Fruit fly (Drosophila melanogaster) whole organism, prepupa: ENCODE data around the gene CG31465.

Source experiments
- Blimp-1 ChIP-seq: fragments of 200-800 bp; sonication (Bioruptor generic); optimal IDR thresholded peaks from 3 replicates; lab custom pipeline; 2017; ENCODE audit warnings: missing biosample characterization, missing genetic modification characterization, mild to moderate bottlenecking, moderate library complexity, missing genetic modification reagents
- CG10631 ChIP-seq: fragments of 200-800 bp; sonication (Bioruptor generic); optimal IDR thresholded peaks from 2 replicates; lab custom pipeline; 2016; ENCODE audit warnings: missing biosample characterization, missing genetic modification characterization
- CG11294 ChIP-seq: fragments of 200-800 bp; sonication (Bioruptor generic); IDR thresholded peaks from 2 replicates; pipeline ENCODE4 v1.3.6; 2022; ENCODE audit warnings: missing biosample characterization, missing genetic modification characterization
- CG11762 ChIP-seq: fragments of 200-800 bp; sonication (Bioruptor generic); optimal IDR thresholded peaks from 3 replicates; lab custom pipeline; 2016; ENCODE audit warnings: missing biosample characterization, missing genetic modification characterization; ENCODE audit not compliant: insufficient read depth
- CG32006 ChIP-seq: fragments of 200-800 bp; sonication (Bioruptor generic); optimal IDR thresholded peaks from 3 replicates; lab custom pipeline; 2017; ENCODE audit warnings: missing biosample characterization, mild to moderate bottlenecking, missing genetic modification characterization
- CG34406 ChIP-seq: fragments of 200-800 bp; sonication (Bioruptor generic); optimal IDR thresholded peaks from 3 replicates; lab custom pipeline; 2016; ENCODE audit warnings: missing biosample characterization, missing genetic modification characterization
- CG3919 ChIP-seq: fragments of 200-800 bp; sonication (Bioruptor generic); optimal IDR thresholded peaks from 3 replicates; lab custom pipeline; 2016; ENCODE audit warnings: missing biosample characterization, missing genetic modification characterization
- CG6276 ChIP-seq: fragments of 200-800 bp; sonication (Bioruptor generic); optimal IDR thresholded peaks from 2 replicates; lab custom pipeline; 2017; ENCODE audit warnings: missing biosample characterization, mild to moderate bottlenecking, missing genetic modification characterization
- CG6792 ChIP-seq: fragments of 200-800 bp; sonication (Bioruptor generic); optimal IDR thresholded peaks from 3 replicates; lab custom pipeline; 2016; ENCODE audit warnings: missing biosample characterization, missing genetic modification characterization
- CG6854 ChIP-seq: fragments of 200-800 bp; sonication (Bioruptor generic); optimal IDR thresholded peaks from 2 replicates; lab custom pipeline; 2017; ENCODE audit warnings: missing biosample characterization, mild to moderate bottlenecking, missing genetic modification characterization
- CG8119 ChIP-seq: fragments of 200-800 bp; sonication (Bioruptor generic); IDR thresholded peaks from 3 replicates; pipeline ENCODE4 v1.3.6; 2022; ENCODE audit warnings: missing biosample characterization, missing genetic modification characterization
- CG8319 ChIP-seq: fragments of 200-800 bp; sonication (Bioruptor generic); optimal IDR thresholded peaks from 3 replicates; lab custom pipeline; 2016; ENCODE audit warnings: missing biosample characterization, missing genetic modification characterization
- CG8632 ChIP-seq: fragments of 200-800 bp; sonication (Bioruptor generic); optimal IDR thresholded peaks from 3 replicates; lab custom pipeline; 2016; ENCODE audit warnings: missing biosample characterization, missing genetic modification characterization
- CG9139 ChIP-seq: fragments of 200-800 bp; sonication (Bioruptor generic); optimal IDR thresholded peaks from 3 replicates; lab custom pipeline; 2017; ENCODE audit warnings: missing biosample characterization, mild to moderate bottlenecking, missing genetic modification characterization
- Eip75B ChIP-seq: fragments of 200-800 bp; sonication (Bioruptor generic); optimal IDR thresholded peaks from 3 replicates; lab custom pipeline; 2016; ENCODE audit warnings: missing biosample characterization, missing genetic modification characterization
- Eip78C ChIP-seq: fragments of 200-800 bp; sonication (Bioruptor generic); peaks from one replicate; lab custom pipeline; 2016; ENCODE audit warnings: missing biosample characterization, missing genetic modification characterization
- Eip93F ChIP-seq: fragments of 200-800 bp; sonication (Bioruptor generic); optimal IDR thresholded peaks from 2 replicates; lab custom pipeline; 2016; ENCODE audit warnings: missing biosample characterization, mild to moderate bottlenecking, missing genetic modification characterization
- Gug ChIP-seq: fragments of 200-800 bp; sonication (Bioruptor generic); IDR thresholded peaks from 2 replicates; pipeline ENCODE4 v1.3.6; 2022; ENCODE audit warnings: missing biosample characterization, missing genetic modification characterization
- Hr38 ChIP-seq: sonication (Bioruptor generic); optimal IDR thresholded peaks from 2 replicates; lab custom pipeline; 2016; ENCODE audit warnings: missing biosample characterization, missing genetic modification characterization
- Hr39 ChIP-seq: fragments of 200-800 bp; sonication (Bioruptor generic); optimal IDR thresholded peaks from 2 replicates; lab custom pipeline; 2016; ENCODE audit warnings: missing biosample characterization, missing genetic modification characterization
- Hr4 ChIP-seq: fragments of 200-800 bp; sonication (Bioruptor generic); optimal IDR thresholded peaks from 3 replicates; lab custom pipeline; 2016; ENCODE audit warnings: missing biosample characterization, missing genetic modification characterization
- OdsH ChIP-seq: fragments of 200-800 bp; sonication (Bioruptor generic); optimal IDR thresholded peaks from 3 replicates; lab custom pipeline; 2016; ENCODE audit warnings: missing biosample characterization, missing genetic modification characterization
- Smox ChIP-seq: fragments of 200-800 bp; sonication (Bioruptor generic); optimal IDR thresholded peaks from 3 replicates; lab custom pipeline; 2016; ENCODE audit warnings: missing biosample characterization, missing genetic modification characterization
- Sox14 ChIP-seq: fragments of 200-800 bp; sonication (Bioruptor generic); optimal IDR thresholded peaks from 3 replicates; lab custom pipeline; 2016; ENCODE audit warnings: missing biosample characterization, missing genetic modification characterization
- achi ChIP-seq: fragments of 200-800 bp; sonication (Bioruptor generic); optimal IDR thresholded peaks from 3 replicates; lab custom pipeline; 2016; ENCODE audit warnings: missing biosample characterization, missing genetic modification characterization
- acj6 ChIP-seq: fragments of 200-800 bp; sonication (Bioruptor generic); optimal IDR thresholded peaks from 3 replicates; lab custom pipeline; 2016; ENCODE audit warnings: missing biosample characterization, missing genetic modification characterization
- cyc ChIP-seq: fragments of 200-800 bp; sonication (Bioruptor generic); optimal IDR thresholded peaks from 3 replicates; lab custom pipeline; 2016; ENCODE audit warnings: missing biosample characterization, missing genetic modification characterization
- dac ChIP-seq: fragments of 200-800 bp; sonication (Bioruptor generic); optimal IDR thresholded peaks from 2 replicates; lab custom pipeline; 2017; ENCODE audit warnings: missing biosample characterization, mild to moderate bottlenecking, missing genetic modification characterization
- dsx ChIP-seq: fragments of 200-800 bp; optimal IDR thresholded peaks from 3 replicates; lab custom pipeline; 2019; ENCODE audit warnings: missing biosample characterization, mild to moderate bottlenecking, missing genetic modification characterization, moderate library complexity; ENCODE audit not compliant: poor library complexity, severe bottlenecking
- esn ChIP-seq: fragments of 200-800 bp; sonication (Bioruptor generic); optimal IDR thresholded peaks from 2 replicates; lab custom pipeline; 2016; ENCODE audit warnings: missing biosample characterization, mild to moderate bottlenecking, missing genetic modification characterization, moderate library complexity
- fd59A ChIP-seq: fragments of 200-800 bp; sonication (Bioruptor generic); optimal IDR thresholded peaks from 2 replicates; lab custom pipeline; 2017; ENCODE audit warnings: missing biosample characterization, mild to moderate bottlenecking, missing genetic modification characterization, missing genetic modification reagents
- fd85E ChIP-seq: fragments of 200-800 bp; sonication (Bioruptor generic); optimal IDR thresholded peaks from 3 replicates; lab custom pipeline; 2016; ENCODE audit warnings: missing biosample characterization, missing genetic modification characterization
- lz ChIP-seq: fragments of 200-800 bp; sonication (Bioruptor generic); optimal IDR thresholded peaks from 3 replicates; lab custom pipeline; 2016; ENCODE audit warnings: missing biosample characterization, missing genetic modification characterization
- net ChIP-seq: fragments of 200-800 bp; sonication (Bioruptor generic); optimal IDR thresholded peaks from 3 replicates; lab custom pipeline; 2016; ENCODE audit warnings: missing biosample characterization, missing genetic modification characterization
- salr ChIP-seq, 2 experiments: fragments of 200-800 bp; sonication (Bioruptor generic); optimal IDR thresholded peaks; 3 replicates each; lab custom pipeline; 2016 to 2018; ENCODE audit warnings: missing biosample characterization in 2 of 2, missing genetic modification characterization in 2 of 2, mild to moderate bottlenecking in 1 of 2
- ss ChIP-seq, 2 experiments: fragments of 200-800 bp; sonication (Bioruptor generic); optimal IDR thresholded peaks; 2 replicates in 1 of 2; 3 replicates in 1 of 2; lab custom pipeline; 2017 to 2018; ENCODE audit warnings: mild to moderate bottlenecking in 2 of 2, missing biosample characterization in 2 of 2, missing genetic modification characterization in 2 of 2, moderate library complexity in 1 of 2
- svp ChIP-seq: fragments of 200-800 bp; sonication (Bioruptor generic); peaks from one replicate; lab custom pipeline; 2016; ENCODE audit warnings: missing biosample characterization, missing genetic modification characterization
- topi ChIP-seq: fragments of 200-800 bp; sonication (Bioruptor generic); optimal IDR thresholded peaks from 3 replicates; lab custom pipeline; 2016; ENCODE audit warnings: missing biosample characterization, missing genetic modification characterization
- vri ChIP-seq: fragments of 200-800 bp; sonication (Bioruptor generic); optimal IDR thresholded peaks from 3 replicates; lab custom pipeline; 2016; ENCODE audit warnings: missing biosample characterization, mild to moderate bottlenecking, missing genetic modification characterization

Gene CG31465

dm6 chr3R:21905615-21906014 is 25.0 kb downstream of the CG31465 start (continued):
- TF ChIP-seq salr (GFP tag; optimal IDR thresholded peaks at IDR 0.05; lab: Kevin White, UChicago) (peak; percentile 69 to 91), OdsH (GFP tag; lab: Kevin White, UChicago) (peak; percentile 88), Hr38 (GFP tag; lab: Kevin White, UChicago) (no peak), Sox14 (GFP tag; lab: Kevin White, UChicago) (peak; percentile 82), CG3919 (GFP tag; lab: Kevin White, UChicago) (peak; percentile 87), CG6792 (peak; percentile 77), Eip78C (GFP tag; lab: Kevin White, UChicago) (peak; percentile 96), lz (GFP tag; lab: Kevin White, UChicago) (peak; percentile 64)

dm6 chr3R:21906867-21907266 is 26.3 kb downstream of the CG31465 start:
- no peak for TF ChIP-seq dsx
- peak; percentile 10 for TF ChIP-seq achi (GFP tag; lab: Kevin White, UChicago)
- TF ChIP-seq salr (GFP tag; optimal IDR thresholded peaks at IDR 0.05; lab: Kevin White, UChicago): peak in 1 of 2 experiments; percentile 23
- peak; percentile 6 for TF ChIP-seq CG10631 (GFP tag; lab: Kevin White, UChicago)
- TF ChIP-seq vri (GFP tag; lab: Kevin White, UChicago): no peak
- TF ChIP-seq topi (GFP tag; lab: Kevin White, UChicago): no peak
- peak; percentile 46; the same call in 2 of the 3 replicates for TF ChIP-seq CG8119 (GFP tag; lab: Robert Waterston, UW)
- peak; percentile 33 for TF ChIP-seq Eip78C (GFP tag; lab: Kevin White, UChicago)
- peak; percentile 52 for TF ChIP-seq CG32006 (GFP tag; lab: Kevin White, UChicago)
- TF ChIP-seq, all 60 proteins: peak for 6

dm6 chr3R:21911516-21911915 is 30.9 kb downstream of the CG31465 start, which contains the start of gene Qsox3:
TSS of gene Qsox3 (plus strand) at chr3R:21911816.
- TF ChIP-seq Hr4 (no peak), CG6792 (no peak), CG8319 (GFP tag; lab: Kevin White, UChicago) (no peak), Eip78C (GFP tag; lab: Kevin White, UChicago) (no peak), acj6 (GFP tag; lab: Kevin White, UChicago) (no peak), esn (GFP tag; lab: Kevin White, UChicago) (no peak), topi (GFP tag; lab: Kevin White, UChicago) (no peak), ss (GFP tag; optimal IDR thresholded peaks at IDR 0.05; lab: Kevin White, UChicago) (no peak), CG8632 (GFP tag; lab: Kevin White, UChicago) (no peak)

- TF ChIP-seq svp (GFP tag; lab: Kevin White, UChicago): peak; percentile 19
- TF ChIP-seq dsx: peak; percentile 43
- TF ChIP-seq ss (GFP tag; optimal IDR thresholded peaks at IDR 0.05; lab: Kevin White, UChicago): peak in 1 of 2 experiments; percentile 11
- no peak for TF ChIP-seq dac (GFP tag; lab: Kevin White, UChicago)
Measured at dm6 chr3R:21913447-21913846, 32.8 kb downstream of the CG31465 start, which contains the start of gene Qsox2. TSS of gene Qsox2 (plus strand) at chr3R:21913747.

dm6 chr3R:21916987-21917386 is 36.4 kb downstream of the CG31465 start:
- TF ChIP-seq Eip93F (GFP tag; lab: Kevin White, UChicago) (no peak), Eip78C (GFP tag; lab: Kevin White, UChicago) (no peak), ss (GFP tag; optimal IDR thresholded peaks at IDR 0.05; lab: Kevin White, UChicago) (peak in 1 of 2 experiments; percentile 54), dsx (peak; percentile 66)

dm6 chr3R:21920495-21920894 is 39.9 kb downstream of the CG31465 start:
- TF ChIP-seq Eip78C (GFP tag; lab: Kevin White, UChicago) (peak; percentile 46), Eip75B (GFP tag; lab: Kevin White, UChicago) (no peak), CG6276 (GFP tag; lab: Kevin White, UChicago) (no peak), fd85E (GFP tag; lab: Kevin White, UChicago) (no peak), Eip93F (GFP tag; lab: Kevin White, UChicago) (no peak), vri (GFP tag; lab: Kevin White, UChicago) (no peak), CG6854 (GFP tag; lab: Kevin White, UChicago) (no peak), Hr39 (GFP tag; lab: Kevin White, UChicago) (no peak), CG11294 (GFP tag; lab: Robert Waterston, UW) (no peak), CG32006 (GFP tag; lab: Kevin White, UChicago) (peak; percentile 27), Gug (GFP tag; lab: Robert Waterston, UW) (no peak), Smox (GFP tag; lab: Kevin White, UChicago) (no peak), CG6792 (no peak), fd59A (GFP tag; lab: Kevin White, UChicago) (no peak), CG9139 (GFP tag; lab: Kevin White, UChicago) (no peak), dsx (no peak), CG11762 (GFP tag; lab: Kevin White, UChicago) (no peak), esn (GFP tag; lab: Kevin White, UChicago) (no peak), cyc (GFP tag; lab: Kevin White, UChicago) (no peak), Sox14 (GFP tag; lab: Kevin White, UChicago) (no peak), salr (GFP tag; optimal IDR thresholded peaks at IDR 0.05; lab: Kevin White, UChicago) (no peak), topi (GFP tag; lab: Kevin White, UChicago) (no peak), CG34406 (GFP tag; lab: Kevin White, UChicago) (no peak), CG8119 (GFP tag; lab: Robert Waterston, UW) (0 out of 3 replicates have a peak, but pooled peaks have one; percentile 19), Blimp-1 (GFP tag; lab: Kevin White, UChicago) (no peak), net (GFP tag; lab: Kevin White, UChicago) (no peak)
